Worm (Caenorhabditis elegans) whole organism, L4/young adult: ENCODE results near the gene F43C11.1.

Experiments
- dao-5 ChIP-seq: sonication (generic microtip); optimal IDR thresholded peaks from 2 replicates; lab custom pipeline; 2016; ENCODE audit warnings: missing genotype, missing genetic modification characterization, moderate library complexity, missing compliant biosample characterization
- him-1 ChIP-seq: sonication (generic microtip); optimal IDR thresholded peaks from 2 replicates; lab custom pipeline; 2016; ENCODE audit warnings: missing genotype, missing genetic modification reagents, missing genetic modification characterization, missing compliant biosample characterization

DNA sequence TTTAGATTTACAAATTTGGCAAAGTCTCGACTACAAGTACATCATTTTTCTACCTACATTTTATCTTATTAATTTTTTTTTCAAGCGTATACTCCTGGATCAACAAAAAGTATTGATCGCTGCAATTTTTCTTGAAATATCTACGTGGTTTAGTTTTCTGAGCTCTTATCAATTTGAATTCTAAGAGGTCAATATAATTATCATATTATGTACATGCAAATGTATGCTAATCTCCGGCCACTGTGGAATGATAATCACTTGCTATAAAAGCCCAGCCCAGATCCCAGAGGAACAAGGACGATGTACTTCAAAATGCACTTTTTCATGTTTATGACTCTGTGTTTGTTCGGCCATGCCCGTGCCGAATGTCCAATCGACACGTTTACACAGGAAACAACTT, at the start of gene F43C11.1:
- TF ChIP-seq dao-5, result no peak
- TF ChIP-seq him-1, result no peak
